Fruit fly (Drosophila melanogaster) whole organism: Measurements from ENCODE around the gene CG13949.

Experiments used
- CG8478 ChIP-seq: fragments of >200 bp; optimal IDR thresholded peaks from 2 replicates; lab custom pipeline; 2018; ENCODE audit warnings: inconsistent platforms
- psq ChIP-seq: fragments of >200 bp; optimal IDR thresholded peaks from 2 replicates; lab custom pipeline; 2017
- usp ChIP-seq: fragments of >200 bp; optimal IDR thresholded peaks from 2 replicates; lab custom pipeline; 2017; ENCODE audit warnings: missing biosample characterization, missing genetic modification characterization, mixed read lengths

DNA sequence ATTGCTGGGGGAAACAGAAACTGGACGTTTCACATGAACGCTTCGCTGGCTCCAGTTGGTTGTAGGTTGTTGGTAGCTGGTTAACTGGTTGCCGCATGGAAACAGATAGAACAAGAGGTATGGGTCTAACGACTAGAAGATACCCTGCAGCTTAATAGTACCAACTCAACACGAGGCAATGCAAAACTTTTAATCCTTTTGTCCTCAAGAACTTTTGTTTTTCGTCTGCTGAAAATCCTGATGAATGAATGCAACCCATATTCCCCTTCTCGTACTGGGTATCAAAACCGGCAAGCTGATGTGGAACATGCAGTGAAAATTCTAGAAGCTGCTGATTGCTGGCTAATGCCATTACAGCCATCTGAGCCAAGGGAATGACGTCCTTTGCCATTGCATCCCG lies 17.1 kb upstream of the CG13949 start:
- TF ChIP-seq usp (GFP tag; lab: Kevin White, UChicago): no peak
- no peak for TF ChIP-seq psq
- no peak for TF ChIP-seq CG8478 (lab: Kevin White, UChicago)
